Fruit fly (Drosophila melanogaster) whole organism, embryonic: ENCODE results near the gene CG43403.

Experiments used
- Aef1 ChIP-seq: fragments of 200-800 bp; sonication (Bioruptor generic); IDR thresholded peaks from 3 replicates; pipeline ENCODE4 v1.3.6; 2022; ENCODE audit warnings: missing biosample characterization, missing genetic modification characterization
- CG10979 ChIP-seq: fragments of 200-800 bp; sonication (Bioruptor generic); optimal IDR thresholded peaks from 2 replicates; lab custom pipeline; 2018; ENCODE audit warnings: missing biosample characterization, mild to moderate bottlenecking, missing genetic modification characterization, moderate library complexity
- CG11085 ChIP-seq: fragments of 200-800 bp; sonication (Bioruptor generic); IDR thresholded peaks from 2 replicates; pipeline ENCODE4 v1.3.6; 2022; ENCODE audit warnings: missing biosample characterization, missing genetic modification characterization
- CG18619 ChIP-seq: fragments of 200-800 bp; sonication (Bioruptor generic); optimal IDR thresholded peaks from 3 replicates; lab custom pipeline; 2017; ENCODE audit warnings: missing biosample characterization, mild to moderate bottlenecking, missing genetic modification characterization
- CG18764 ChIP-seq: fragments of 200-800 bp; sonication (Bioruptor generic); optimal IDR thresholded peaks from 3 replicates; lab custom pipeline; 2016; ENCODE audit warnings: missing biosample characterization, missing genetic modification characterization
- CG2889 ChIP-seq: fragments of 200-800 bp; sonication (Bioruptor generic); IDR thresholded peaks from 3 replicates; pipeline ENCODE4 v1.3.6; 2022; ENCODE audit warnings: missing biosample characterization, missing genetic modification characterization
- CG30020 ChIP-seq: fragments of 200-800 bp; optimal IDR thresholded peaks from 2 replicates; lab custom pipeline; 2019; ENCODE audit warnings: missing biosample characterization, mild to moderate bottlenecking, missing genetic modification characterization, moderate library complexity
- CG33557 ChIP-seq: fragments of 200-800 bp; sonication (Bioruptor generic); optimal IDR thresholded peaks from 2 replicates; lab custom pipeline; 2019; ENCODE audit warnings: missing biosample characterization, mild to moderate bottlenecking, missing genetic modification characterization, moderate library complexity
- CG6765 ChIP-seq: fragments of 200-800 bp; sonication (Bioruptor generic); optimal IDR thresholded peaks from 3 replicates; lab custom pipeline; 2017; ENCODE audit warnings: missing biosample characterization, mild to moderate bottlenecking, missing genetic modification characterization
- CG7372 ChIP-seq: fragments of 200-800 bp; sonication (Bioruptor generic); IDR thresholded peaks from 2 replicates; pipeline ENCODE4 v1.3.6; 2022; ENCODE audit warnings: missing biosample characterization, missing genetic modification characterization
- CG7745 ChIP-seq: fragments of 200-800 bp; sonication (Bioruptor generic); optimal IDR thresholded peaks from 2 replicates; lab custom pipeline; 2018; ENCODE audit warnings: missing biosample characterization, mild to moderate bottlenecking, missing genetic modification characterization, moderate library complexity
- CG9437 ChIP-seq: fragments of 200-800 bp; sonication (Bioruptor generic); optimal IDR thresholded peaks from 2 replicates; lab custom pipeline; 2018; ENCODE audit warnings: missing biosample characterization, mild to moderate bottlenecking, missing genetic modification characterization
- Dad ChIP-seq: fragments of 200-800 bp; sonication (Bioruptor generic); optimal IDR thresholded peaks from 3 replicates; lab custom pipeline; 2016; ENCODE audit warnings: missing biosample characterization, missing genetic modification characterization
- Dfd ChIP-seq, 2 experiments: fragments of >200 bp; optimal IDR thresholded peaks; 2 replicates each; lab custom pipeline; 2017; ENCODE audit warnings: missing biosample characterization in 2 of 2, missing genetic modification characterization in 2 of 2
- Dip3 ChIP-seq: fragments of 200-800 bp; sonication (Bioruptor generic); optimal IDR thresholded peaks from 3 replicates; lab custom pipeline; 2016; ENCODE audit warnings: missing biosample characterization, missing genetic modification characterization
- Ets97D ChIP-seq: fragments of 200-800 bp; sonication (Bioruptor generic); optimal IDR thresholded peaks from 3 replicates; lab custom pipeline; 2016; ENCODE audit warnings: missing biosample characterization, missing genetic modification characterization
- Hey ChIP-seq: fragments of 200-800 bp; sonication (Bioruptor generic); optimal IDR thresholded peaks from 3 replicates; lab custom pipeline; 2018; ENCODE audit warnings: missing biosample characterization, mild to moderate bottlenecking, missing genetic modification characterization
- HmgD ChIP-seq: fragments of 200-800 bp; sonication (Bioruptor generic); optimal IDR thresholded peaks from 3 replicates; lab custom pipeline; 2016; ENCODE audit warnings: missing biosample characterization, missing genetic modification characterization
- Hr39 ChIP-seq: fragments of >200 bp; optimal IDR thresholded peaks from 2 replicates; lab custom pipeline; 2017
- Jarid2 ChIP-seq: fragments of 200-800 bp; sonication (Bioruptor generic); optimal IDR thresholded peaks from 3 replicates; lab custom pipeline; 2017; ENCODE audit warnings: mild to moderate bottlenecking, missing biosample characterization, missing genetic modification reagents, missing genetic modification characterization
- MTF-1 ChIP-seq: fragments of 200-800 bp; sonication (Bioruptor generic); optimal IDR thresholded peaks from 2 replicates; lab custom pipeline; 2018; ENCODE audit warnings: missing biosample characterization, mild to moderate bottlenecking, missing genetic modification characterization, borderline replicate concordance
- NK7.1 ChIP-seq: fragments of 200-800 bp; sonication (Bioruptor generic); optimal IDR thresholded peaks from 3 replicates; lab custom pipeline; 2016; ENCODE audit warnings: missing biosample characterization, missing genetic modification characterization
- Nf-YC ChIP-seq: fragments of 200-800 bp; optimal IDR thresholded peaks from 3 replicates; lab custom pipeline; 2019; ENCODE audit warnings: missing biosample characterization, mild to moderate bottlenecking, missing genetic modification characterization, moderate library complexity
- NfI ChIP-seq: fragments of 200-800 bp; sonication (Bioruptor generic); optimal IDR thresholded peaks from 3 replicates; lab custom pipeline; 2018; ENCODE audit warnings: missing biosample characterization, mild to moderate bottlenecking, missing genetic modification characterization, moderate library complexity
- Poxn ChIP-seq: fragments of 200-800 bp; sonication (Bioruptor generic); IDR thresholded peaks from 2 replicates; pipeline ENCODE4 v1.3.6; 2022; ENCODE audit warnings: missing biosample characterization, missing genetic modification characterization
- Ssrp ChIP-seq: fragments of 200-800 bp; sonication (Bioruptor generic); optimal IDR thresholded peaks from 2 replicates; lab custom pipeline; 2018; ENCODE audit warnings: missing biosample characterization, mild to moderate bottlenecking, missing genetic modification characterization, moderate library complexity
- Stat92E ChIP-seq, 3 experiments: fragments of >200 bp in 2 of 3; fragments of 200-800 bp in 1 of 3; sonication (Bioruptor generic) in 1 of 3; optimal IDR thresholded peaks; 2 replicates each; lab custom pipeline; 2017 to 2019; ENCODE audit warnings: missing biosample characterization in 3 of 3, missing genetic modification characterization in 3 of 3, mild to moderate bottlenecking in 1 of 3, moderate library complexity in 1 of 3
- ac ChIP-seq: fragments of 200-800 bp; sonication (Bioruptor generic); optimal IDR thresholded peaks from 3 replicates; lab custom pipeline; 2017; ENCODE audit warnings: missing biosample characterization, mild to moderate bottlenecking, missing genetic modification characterization
- ara ChIP-seq: fragments of 200-800 bp; sonication (Bioruptor generic); IDR thresholded peaks from 2 replicates; pipeline ENCODE4 v1.3.6; 2022; ENCODE audit warnings: missing biosample characterization, missing genetic modification characterization
- az2 ChIP-seq: fragments of 200-800 bp; sonication (Bioruptor generic); optimal IDR thresholded peaks from 3 replicates; lab custom pipeline; 2016; ENCODE audit warnings: missing biosample characterization, missing genetic modification characterization
- chn ChIP-seq: fragments of 200-800 bp; sonication (Bioruptor generic); optimal IDR thresholded peaks from 2 replicates; lab custom pipeline; 2016; ENCODE audit warnings: missing biosample characterization, missing genetic modification characterization
- crol ChIP-seq: fragments of 200-800 bp; sonication (Bioruptor generic); IDR thresholded peaks from 2 replicates; pipeline ENCODE4 v1.3.6; 2022; ENCODE audit warnings: missing biosample characterization, missing genetic modification characterization
- dati ChIP-seq: fragments of 200-800 bp; sonication (Bioruptor generic); IDR thresholded peaks from 2 replicates; pipeline ENCODE4 v1.3.6; 2022; ENCODE audit warnings: missing biosample characterization, missing genetic modification characterization
- emc ChIP-seq: fragments of 200-800 bp; sonication (Bioruptor generic); optimal IDR thresholded peaks from 2 replicates; lab custom pipeline; 2016; ENCODE audit warnings: missing biosample characterization, missing genetic modification characterization
- ems ChIP-seq: fragments of 200-800 bp; sonication (Bioruptor generic); optimal IDR thresholded peaks from 3 replicates; lab custom pipeline; 2016; ENCODE audit warnings: missing biosample characterization, missing genetic modification characterization
- exex ChIP-seq: fragments of 200-800 bp; sonication (Bioruptor generic); optimal IDR thresholded peaks from 4 replicates; lab custom pipeline; 2018; ENCODE audit warnings: missing biosample characterization, mild to moderate bottlenecking, missing genetic modification characterization, moderate library complexity
- gfzf ChIP-seq: fragments of 200-800 bp; sonication (Bioruptor generic); optimal IDR thresholded peaks from 2 replicates; lab custom pipeline; 2016; ENCODE audit warnings: missing biosample characterization, mild to moderate bottlenecking, missing genetic modification characterization, moderate library complexity
- hbn ChIP-seq: fragments of 200-800 bp; sonication (Bioruptor generic); IDR thresholded peaks from 2 replicates; pipeline ENCODE4 v1.3.6; 2022; ENCODE audit warnings: missing biosample characterization, missing genetic modification characterization; ENCODE audit not compliant: partially characterized antibody
- hth ChIP-seq: fragments of >200 bp; optimal IDR thresholded peaks from 2 replicates; lab custom pipeline; 2017; ENCODE audit warnings: inconsistent platforms
- inv ChIP-seq: fragments of 200-800 bp; sonication (Bioruptor generic); IDR thresholded peaks from 2 replicates; pipeline ENCODE4 v1.3.6; 2022; ENCODE audit warnings: missing biosample characterization, missing genetic modification characterization; ENCODE audit not compliant: partially characterized antibody
- jigr1 ChIP-seq: fragments of 200-800 bp; sonication (Bioruptor generic); IDR thresholded peaks from 3 replicates; pipeline ENCODE4 v1.3.6; 2022; ENCODE audit warnings: missing biosample characterization, missing genetic modification characterization
- kay ChIP-seq: fragments of 200-800 bp; sonication (Bioruptor generic); optimal IDR thresholded peaks from 2 replicates; lab custom pipeline; 2016; ENCODE audit warnings: missing biosample characterization, missing genetic modification characterization
- lab ChIP-seq: fragments of 200-800 bp; sonication (Bioruptor generic); optimal IDR thresholded peaks from 3 replicates; lab custom pipeline; 2017; ENCODE audit warnings: missing biosample characterization, missing genetic modification characterization, mild to moderate bottlenecking, moderate library complexity, missing genetic modification reagents
- lilli ChIP-seq: fragments of 200-800 bp; sonication (Bioruptor generic); optimal IDR thresholded peaks from 3 replicates; lab custom pipeline; 2016; ENCODE audit warnings: missing biosample characterization, missing genetic modification characterization
- lov ChIP-seq, 2 experiments: fragments of 200-800 bp in 1 of 2; fragments of >200 bp in 1 of 2; sonication (Bioruptor generic) in 1 of 2; IDR thresholded peaks in 1 of 2; optimal IDR thresholded peaks in 1 of 2; 2 replicates in 1 of 2; 3 replicates in 1 of 2; pipeline versions ENCODE4 v1.3.6 to Lab custom; 2017 to 2022; ENCODE audit warnings: missing biosample characterization in 1 of 2, missing genetic modification characterization in 1 of 2
- sc ChIP-seq, 3 experiments: fragments of >200 bp in 2 of 3; fragments of 200-800 bp in 1 of 3; sonication (Bioruptor generic) in 1 of 3; optimal IDR thresholded peaks; 2 replicates in 2 of 3; 3 replicates in 1 of 3; lab custom pipeline; 2017; ENCODE audit warnings: mild to moderate bottlenecking in 1 of 3, missing biosample characterization in 1 of 3, missing genetic modification characterization in 1 of 3, missing genetic modification reagents in 1 of 3
- scrt ChIP-seq: fragments of 200-800 bp; sonication (Bioruptor generic); optimal IDR thresholded peaks from 2 replicates; lab custom pipeline; 2018; ENCODE audit warnings: missing biosample characterization, mild to moderate bottlenecking, missing genetic modification characterization, moderate library complexity
- slbo ChIP-seq: fragments of 200-800 bp; sonication (Bioruptor generic); IDR thresholded peaks from 2 replicates; pipeline ENCODE4 v1.3.6; 2022; ENCODE audit warnings: missing biosample characterization, missing genetic modification characterization
- sr ChIP-seq: fragments of 200-800 bp; sonication (Bioruptor generic); IDR thresholded peaks from 3 replicates; pipeline ENCODE4 v1.3.6; 2022; ENCODE audit warnings: missing biosample characterization, missing genetic modification characterization
- tgo ChIP-seq: fragments of 200-800 bp; sonication (Bioruptor generic); IDR thresholded peaks from 3 replicates; pipeline ENCODE4 v1.3.6; 2022; ENCODE audit warnings: missing biosample characterization, missing genetic modification characterization

Gene CG43403

dm6 chr2L:2579669-2580351 lies 40.2 kb upstream of the CG43403 start, which contains the start of the genes ND-B17.2 and Arpc5 (continued):
- TF ChIP-seq CG30020 (tag; lab: Kevin White, UChicago) (peak; percentile 38), slbo (GFP tag; lab: Robert Waterston, UW) (no peak), scrt (no peak), CG2889 (GFP tag; lab: Robert Waterston, UW) (no peak), Jarid2 (GFP tag; lab: Kevin White, UChicago) (no peak), Dip3 (GFP tag; lab: Kevin White, UChicago) (no peak), Hr39 (lab: Kevin White, UChicago) (no peak), MTF-1 (GFP tag; lab: Kevin White, UChicago) (no peak), CG10979 (peak; percentile 33), CG18619 (GFP tag; lab: Kevin White, UChicago) (no peak), lilli (peak; percentile 32), Nf-YC (tag; lab: Kevin White, UChicago) (no peak), ems (GFP tag; lab: Kevin White, UChicago) (no peak), crol (no peak), Dfd (GFP tag; optimal IDR thresholded peaks at IDR 0.05; lab: Kevin White, UChicago) (no peak), Stat92E (GFP tag; optimal IDR thresholded peaks at IDR 0.05; lab: Kevin White, UChicago) (peak in 1 of 3 experiments; percentile 22), chn (GFP tag; lab: Kevin White, UChicago) (no peak), Ets97D (GFP tag; lab: Kevin White, UChicago) (peak; percentile 46), HmgD (peak; percentile 33), Aef1 (no peak), CG18764 (no peak), Poxn (GFP tag; lab: Robert Waterston, UW) (no peak), lov (optimal IDR thresholded peaks at IDR 0.05; lab: Kevin White, UChicago) (no peak), lov (GFP tag; IDR thresholded peaks at IDR 0.05; lab: Robert Waterston, UW) (no peak), jigr1 (GFP tag; lab: Robert Waterston, UW) (no peak), hbn (GFP tag; lab: Robert Waterston, UW) (no peak), lab (GFP tag; lab: Kevin White, UChicago) (no peak), az2 (GFP tag; lab: Kevin White, UChicago) (no peak), CG11085 (GFP tag; lab: Robert Waterston, UW) (no peak), NK7.1 (no peak), ara (no peak), exex (no peak), gfzf (peak; percentile 90), Ssrp (tag; lab: Kevin White, UChicago) (no peak), tgo (no peak), inv (GFP tag; lab: Robert Waterston, UW) (no peak), CG9437 (GFP tag; lab: Kevin White, UChicago) (no peak), CG7372 (GFP tag; lab: Robert Waterston, UW) (no peak), ac (GFP tag; lab: Kevin White, UChicago) (no peak), CG7745 (tag; lab: Kevin White, UChicago) (no peak), Hey (tag; lab: Kevin White, UChicago) (no peak), sc (optimal IDR thresholded peaks at IDR 0.05; lab: Kevin White, UChicago) (no peak), sc (GFP tag; optimal IDR thresholded peaks at IDR 0.05; lab: Kevin White, UChicago) (no peak), emc (no peak), CG33557 (GFP tag; lab: Kevin White, UChicago) (peak; percentile 7), sr (no peak), kay (GFP tag; lab: Kevin White, UChicago) (peak; percentile 73), hth (no peak), dati (no peak), CG6765 (GFP tag; lab: Kevin White, UChicago) (no peak), Dad (GFP tag; lab: Kevin White, UChicago) (no peak), NfI (no peak)
